Worm (Caenorhabditis elegans): Measurements from ENCODE around the gene R04B5.7.

Gene R04B5.7

ce11 chrV:10090461-10090860, at the start of gene R04B5.7:
Gene R04B5.7 (minus strand): TSS chrV:10090561.
- TF ChIP-seq tra-1 (GFP tag; IDR thresholded peaks at IDR 0.05) (no peak), unc-62 (GFP tag; optimal IDR thresholded peaks at IDR 0.05 in 1 of 2) (peak in 1 of 2 experiments; percentile 19), unc-62 (tag; optimal IDR thresholded peaks at IDR 0.05) (no peak), pha-4 (GFP tag; IDR thresholded peaks at IDR 0.05) (no peak), pha-4 (tag; optimal IDR thresholded peaks at IDR 0.05) (no peak), Y75B8A.6 (GFP tag; IDR thresholded peaks at IDR 0.05) (no peak)

ce11 chrV:10138582-10138981, 48.2 kb upstream of the R04B5.7 start:
- peak; percentile 60 for TF ChIP-seq lin-38 (GFP tag; IDR thresholded peaks at IDR 0.05)
- TF ChIP-seq set-16 (GFP tag; IDR thresholded peaks at IDR 0.05): peak; percentile 63
- peak; percentile 63; the same call in 1 of the 2 replicates for TF ChIP-seq snpc-1.2 (GFP tag; IDR thresholded peaks at IDR 0.05)

DNA sequence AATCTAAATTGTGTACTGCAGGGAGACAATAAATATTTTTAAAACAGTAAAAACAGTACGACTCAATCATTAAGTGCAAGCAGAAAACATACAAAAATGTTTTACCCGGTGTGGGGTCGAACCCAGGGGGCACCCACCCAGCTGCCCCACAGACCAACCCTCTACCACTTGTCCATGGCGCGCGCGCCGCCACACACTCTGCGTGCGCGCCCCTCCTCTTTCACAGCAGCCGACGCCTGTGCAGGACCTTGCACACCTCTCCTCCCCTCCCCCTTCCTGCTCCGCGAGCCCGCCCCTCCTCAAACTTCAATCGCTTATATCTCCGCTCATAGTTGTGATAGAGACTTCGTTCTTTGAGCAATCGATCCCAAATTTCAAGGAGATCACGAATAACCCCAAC, 46.3 kb upstream of the R04B5.7 start:
- TF ChIP-seq set-16 (GFP tag; IDR thresholded peaks at IDR 0.05): peak; percentile 47; the same call in 1 of the 2 replicates

ce11 chrV:10134077-10134693, 43.8 kb upstream of the R04B5.7 start, which contains the start of the genes C08B6.18, wdr-20 and C08B6.8:
Gene C08B6.18 (minus strand): TSS chrV:10134127.
Gene wdr-20 (minus strand): TSS chrV:10134158.
Gene C08B6.8 (plus strand): TSS chrV:10134643.
- TF ChIP-seq lin-39 (tag; optimal IDR thresholded peaks at IDR 0.05) (no peak), spr-1 (tag; optimal IDR thresholded peaks at IDR 0.05) (no peak), hmg-1.1 (GFP tag; IDR thresholded peaks at IDR 0.05) (no peak), mes-2 (tag; optimal IDR thresholded peaks at IDR 0.05; ENCODE audit: poor library complexity, severe bottlenecking) (peak; percentile 21), fos-1 (tag; optimal IDR thresholded peaks at IDR 0.05) (no peak), nhr-48 (tag; optimal IDR thresholded peaks at IDR 0.05) (no peak), lin-38 (GFP tag; IDR thresholded peaks at IDR 0.05) (peak; percentile 62), nhr-25 (tag; optimal IDR thresholded peaks at IDR 0.05; ENCODE audit: borderline replicate concordance, insufficient read depth) (no peak), lsy-2 (tag; optimal IDR thresholded peaks at IDR 0.05) (peak in 1 of 2 experiments; percentile 44), D1046.2 (GFP tag; IDR thresholded peaks at IDR 0.05) (no peak), ZK546.5 (tag; optimal IDR thresholded peaks at IDR 0.05) (no peak), R02D3.7 (tag; optimal IDR thresholded peaks at IDR 0.05) (no peak), ZK337.2 (GFP tag; IDR thresholded peaks at IDR 0.05) (no peak), attf-4 (tag; optimal IDR thresholded peaks at IDR 0.05) (no peak)

DNA sequence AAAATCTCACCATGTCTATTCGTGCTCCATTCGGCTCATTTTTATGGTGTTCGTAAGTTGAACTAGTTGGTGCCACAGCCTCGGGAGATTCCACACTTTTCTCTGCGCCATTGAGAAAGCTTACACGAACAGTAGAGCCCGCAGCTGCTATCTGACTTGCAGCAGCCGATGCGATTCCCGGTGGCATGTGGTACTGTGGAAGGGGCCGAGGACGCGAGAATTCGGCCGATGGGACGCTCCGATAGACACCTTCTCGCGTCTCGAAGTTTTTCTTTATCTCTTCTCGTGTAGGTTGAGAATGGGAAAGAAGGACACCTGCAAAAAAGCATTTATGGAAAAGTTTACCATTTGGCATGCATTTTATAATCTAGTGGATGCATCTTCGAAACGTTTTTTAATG, 42.9 kb upstream of the R04B5.7 start:
- TF ChIP-seq hif-1 (tag; optimal IDR thresholded peaks at IDR 0.05) (no peak), vab-7 (GFP tag; IDR thresholded peaks at IDR 0.05) (no peak), fkh-10 (GFP tag; optimal IDR thresholded peaks at IDR 0.05) (no peak), daf-8 (GFP tag; IDR thresholded peaks at IDR 0.05) (no peak), dmd-8 (GFP tag; IDR thresholded peaks at IDR 0.05) (peak; percentile 60; the same call in 1 of the 2 replicates), unc-130 (GFP tag; optimal IDR thresholded peaks at IDR 0.05) (no peak)

DNA sequence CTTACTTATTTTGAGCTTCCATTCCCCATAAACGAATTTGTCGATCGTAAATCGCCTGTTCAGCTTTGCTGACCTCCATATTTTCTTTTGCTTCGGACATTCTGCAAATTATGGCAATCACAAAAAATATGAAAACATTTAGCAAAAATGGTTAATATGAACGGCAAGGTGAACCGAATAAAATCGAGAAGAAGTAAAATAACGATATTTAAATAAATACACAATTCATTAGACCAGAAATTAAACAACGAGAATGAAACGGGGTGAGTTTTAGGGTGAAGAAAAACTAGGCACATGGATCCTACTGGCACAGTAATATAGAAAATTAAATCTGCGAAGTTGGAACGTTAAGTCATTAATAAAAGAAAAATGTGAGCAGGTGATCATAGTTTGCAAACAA, 39.8 kb upstream of the R04B5.7 start, which contains the start of gene aos-1:
Gene aos-1, minus strand, starts transcription at position 101 of the 400 bp plus-strand sequence.
- TF ChIP-seq F26F4.8 (GFP tag; conservative IDR thresholded peaks at IDR 0.05) (no peak), dpl-1 (GFP tag; optimal IDR thresholded peaks at IDR 0.05) (no peak)

Data from whole organism, L4 larva.